Fruit fly (Drosophila melanogaster) whole organism: ENCODE data around the gene nSyb.

Experiments used
- CG8478 ChIP-seq: fragments of >200 bp; optimal IDR thresholded peaks from 2 replicates; lab custom pipeline; 2018; ENCODE audit warnings: inconsistent platforms
- Dll ChIP-seq: fragments of >200 bp; optimal IDR thresholded peaks from 2 replicates; lab custom pipeline; 2017
- EcR ChIP-seq, 2 experiments: fragments of >200 bp; optimal IDR thresholded peaks; 2 replicates each; lab custom pipeline; 2017; ENCODE audit warnings: missing biosample characterization in 2 of 2, missing genetic modification characterization in 2 of 2, missing genetic modification reagents in 2 of 2
- pan ChIP-seq: fragments of >200 bp; optimal IDR thresholded peaks from 2 replicates; lab custom pipeline; 2017
- psq ChIP-seq: fragments of >200 bp; optimal IDR thresholded peaks from 2 replicates; lab custom pipeline; 2017
- usp ChIP-seq: fragments of >200 bp; optimal IDR thresholded peaks from 2 replicates; lab custom pipeline; 2017; ENCODE audit warnings: missing biosample characterization, missing genetic modification characterization, mixed read lengths

The nSyb gene

DNA sequence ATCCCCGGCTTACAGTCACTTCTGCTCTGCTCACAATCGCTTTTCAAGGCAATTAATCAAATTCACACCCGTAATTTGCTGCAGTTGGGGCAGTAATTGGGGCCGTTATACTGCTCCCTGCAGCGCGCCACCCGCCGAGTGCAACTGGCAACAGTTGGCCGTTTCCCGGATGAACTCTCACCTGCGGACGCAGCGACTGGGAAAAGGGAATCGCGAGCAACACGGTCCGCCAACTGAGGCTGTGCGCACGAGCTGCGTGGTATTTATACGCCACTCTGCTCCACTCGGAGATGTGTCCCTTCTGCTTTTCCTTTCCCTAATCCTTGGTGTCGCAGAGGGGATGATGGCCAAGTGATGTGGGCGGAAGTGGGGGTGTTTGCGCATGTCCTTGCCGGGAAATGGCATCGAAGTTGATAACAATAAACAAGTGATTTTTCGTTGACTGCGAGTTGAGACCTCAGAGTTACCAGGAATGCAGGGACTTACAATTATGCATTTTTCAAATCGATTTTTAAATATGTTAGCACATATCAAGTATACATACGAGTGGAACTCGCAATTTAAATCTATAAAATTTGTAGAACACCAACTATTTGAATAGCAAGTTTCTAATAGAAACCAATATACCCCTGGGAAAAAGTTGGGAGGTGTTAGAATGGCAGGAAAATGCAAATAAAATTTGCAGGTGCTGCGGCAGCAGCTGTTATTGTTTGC, 8.3 kb downstream of the nSyb start, which contains the start of gene GC:
Gene GC (minus strand): TSS at position 238 of the 714 bp plus-strand sequence.
- TF ChIP-seq psq (lab: Kevin White, UChicago) = no peak
- no peak for TF ChIP-seq usp
- no peak for TF ChIP-seq Dll
- no peak for TF ChIP-seq EcR (GFP tag; optimal IDR thresholded peaks at IDR 0.05; lab: Kevin White, UChicago)
- TF ChIP-seq CG8478 = no peak

DNA sequence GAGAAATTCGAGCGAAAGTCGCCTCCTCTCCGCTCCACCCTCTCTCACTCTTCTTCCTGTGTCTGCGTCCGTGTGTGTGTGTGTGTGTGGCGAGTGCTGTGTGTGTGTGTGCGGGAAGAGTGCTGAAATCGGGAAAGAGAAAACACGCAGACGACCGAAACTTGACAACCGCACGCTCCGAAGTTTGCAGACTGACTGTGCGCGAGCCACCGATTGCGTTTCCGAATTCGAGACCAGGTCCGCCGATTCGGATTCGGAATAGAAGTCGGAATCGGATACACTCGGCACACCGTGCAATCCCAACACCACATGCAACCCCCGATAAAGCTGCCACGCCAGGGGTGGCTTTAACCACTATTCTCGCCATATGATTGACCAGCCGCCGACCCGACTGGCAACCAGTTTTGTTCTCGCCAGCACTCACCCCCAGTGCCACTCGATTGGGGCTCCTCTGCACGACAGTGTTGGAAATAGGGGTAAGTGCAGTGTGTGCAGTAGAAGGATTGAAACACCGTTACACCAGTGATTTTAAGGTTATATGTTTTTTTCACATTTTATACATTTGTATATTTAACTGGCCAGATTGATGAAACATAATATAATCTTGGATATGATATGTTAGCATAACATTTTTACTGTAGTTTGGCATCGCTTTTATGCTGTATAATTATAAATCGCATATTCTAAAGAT, 9.2 kb downstream of the nSyb start, which contains the start of gene CG13928:
Gene CG13928 (minus strand): TSS at position 202 of the 691 bp plus-strand sequence.
- no peak for TF ChIP-seq usp
- TF ChIP-seq psq (lab: Kevin White, UChicago) = no peak
- TF ChIP-seq CG8478 = no peak
- TF ChIP-seq pan (lab: Kevin White, UChicago) = no peak
- TF ChIP-seq Dll = no peak

DNA sequence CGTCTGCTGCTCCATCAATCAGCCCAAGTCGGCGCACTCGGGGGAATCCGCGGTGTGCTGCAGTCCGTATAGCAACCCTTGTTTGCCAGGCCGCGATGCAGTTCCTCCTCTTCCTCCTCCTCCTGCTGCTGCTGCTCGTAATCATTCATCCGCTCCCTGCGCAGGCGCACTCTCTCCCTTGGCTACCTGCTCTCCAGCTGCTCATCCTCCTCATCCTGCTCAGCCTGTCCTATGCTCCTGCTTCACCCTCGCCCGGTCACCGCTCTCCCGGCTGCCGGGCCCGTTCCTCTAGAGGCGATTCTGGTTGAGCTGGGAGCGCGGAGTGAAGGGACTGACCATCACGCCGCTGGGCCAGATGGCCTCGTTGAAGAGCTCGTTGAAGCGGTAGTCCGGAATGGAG, 10.6 kb downstream of the nSyb start:
- TF ChIP-seq pan (lab: Kevin White, UChicago) (no peak), usp (no peak), EcR (GFP tag; optimal IDR thresholded peaks at IDR 0.05; lab: Kevin White, UChicago) (no peak), CG8478 (no peak), Dll (no peak), psq (lab: Kevin White, UChicago) (no peak)

DNA sequence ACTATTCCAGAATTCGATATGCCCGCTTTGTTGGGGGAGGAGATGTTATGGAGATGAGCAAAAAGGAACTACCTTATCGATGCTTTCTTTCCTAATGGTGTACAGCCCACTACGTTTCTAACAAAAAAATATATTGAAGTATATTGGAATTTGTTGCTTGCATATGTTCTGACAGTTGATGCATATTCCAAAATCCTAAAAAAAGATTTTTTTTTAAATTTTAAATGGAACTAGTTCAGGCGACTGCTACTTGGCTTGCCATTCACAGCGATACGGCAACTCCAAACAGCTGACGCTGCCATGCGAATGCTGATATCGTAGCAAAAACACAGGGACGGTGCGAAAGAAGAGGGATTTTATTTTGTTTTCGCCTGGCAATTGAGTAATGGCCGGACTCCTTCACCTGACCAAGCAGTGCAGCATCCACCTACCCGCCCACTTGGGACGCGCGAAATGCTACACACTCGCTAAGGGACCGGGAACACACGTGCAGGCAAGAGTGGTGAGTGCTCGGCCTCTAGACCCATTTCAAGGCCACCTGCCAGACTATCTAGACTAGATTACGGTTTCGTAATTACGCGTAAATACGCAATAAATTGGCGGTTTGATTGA, 19.3 kb downstream of the nSyb start, which contains the start of the genes CG13926, ABCB7 and CG33230:
Gene CG13926 (minus strand): TSS at position 43 of the 612 bp plus-strand sequence.
Gene ABCB7 (plus strand): TSS at position 299 of the 612 bp plus-strand sequence.
Gene CG33230 (plus strand): TSS at position 299 of the 612 bp plus-strand sequence.
- TF ChIP-seq pan (lab: Kevin White, UChicago) (no peak), psq (lab: Kevin White, UChicago) (no peak), CG8478 (no peak), usp (no peak), Dll (no peak), EcR (GFP tag; optimal IDR thresholded peaks at IDR 0.05; lab: Kevin White, UChicago) (no peak)

DNA sequence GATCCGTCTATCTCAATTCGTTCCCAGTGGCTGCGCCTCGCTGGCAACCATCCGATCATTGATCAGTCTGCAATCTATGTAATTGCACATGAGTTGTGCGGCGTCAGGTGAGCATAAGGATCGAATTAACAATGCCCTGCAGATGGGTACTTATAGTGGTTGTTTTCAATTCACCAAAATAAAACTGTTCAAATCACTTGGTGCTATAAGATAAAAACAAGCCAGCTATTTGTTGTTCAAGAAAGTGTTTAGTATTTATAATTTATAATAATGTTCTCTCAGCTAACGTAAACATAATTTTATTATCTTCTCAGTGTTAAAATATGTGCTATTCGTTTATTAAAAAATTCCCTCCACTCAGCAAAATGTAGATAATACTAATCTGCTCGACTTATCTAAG, 21.9 kb downstream of the nSyb start, which contains the start of gene CG12105:
Gene CG12105 (minus strand): TSS at position 101 of the 400 bp plus-strand sequence.
- no peak for TF ChIP-seq EcR (GFP tag; optimal IDR thresholded peaks at IDR 0.05; lab: Kevin White, UChicago)
- TF ChIP-seq pan (lab: Kevin White, UChicago) = no peak
- TF ChIP-seq Dll = no peak
- TF ChIP-seq psq (lab: Kevin White, UChicago) = no peak
- no peak for TF ChIP-seq CG8478
- no peak for TF ChIP-seq usp

DNA sequence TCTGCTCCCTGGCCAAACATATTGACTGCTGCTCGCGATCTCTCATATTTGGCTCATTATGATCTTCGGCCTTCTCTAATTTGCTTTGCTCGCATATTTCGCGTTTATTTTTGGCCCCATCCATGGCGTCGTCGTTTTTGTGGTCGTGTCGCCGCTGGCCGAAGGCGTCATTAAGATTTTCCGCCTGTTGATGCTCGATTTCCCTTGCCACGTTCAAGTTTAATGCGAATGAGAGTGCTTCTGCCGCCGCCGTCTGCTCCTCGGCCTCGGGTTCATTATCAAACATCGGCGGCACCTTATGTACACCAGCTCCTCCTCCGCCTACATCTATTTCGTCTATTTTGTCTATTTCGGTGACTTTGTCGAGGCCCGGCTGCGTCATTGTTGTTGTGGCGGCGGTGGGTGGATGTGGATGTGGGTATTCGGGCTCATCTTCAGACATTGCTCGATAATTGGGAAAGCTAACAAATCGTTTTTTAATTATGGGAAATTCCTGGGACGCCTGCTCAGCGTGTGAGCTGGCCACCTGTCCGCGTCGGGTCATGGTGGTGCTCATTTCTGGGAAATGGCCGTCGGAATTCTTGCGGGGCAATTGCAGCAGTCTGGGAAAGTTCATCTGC, 23.0 kb downstream of the nSyb start:
- TF ChIP-seq CG8478 (no peak), EcR (GFP tag; optimal IDR thresholded peaks at IDR 0.05; lab: Kevin White, UChicago) (no peak), usp (no peak), Dll (no peak)

DNA sequence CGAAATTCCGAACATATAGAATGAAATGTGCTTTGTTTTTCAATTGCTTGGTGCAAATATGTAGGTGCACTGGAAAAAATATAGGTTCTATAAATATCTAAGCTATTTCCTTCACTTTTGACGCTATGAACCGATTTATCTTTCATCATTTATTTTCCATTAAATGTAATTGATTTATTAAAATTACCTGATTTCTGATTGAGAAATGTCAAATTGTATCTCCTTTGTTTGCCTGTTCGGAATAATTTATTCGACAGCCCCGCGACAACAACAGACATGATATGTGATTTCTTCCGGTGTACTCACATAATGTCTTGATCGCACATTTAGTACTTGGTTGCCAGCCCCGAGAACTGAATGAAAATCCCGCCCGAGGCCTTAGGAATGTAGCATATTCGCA, 27.9 kb downstream of the nSyb start:
- TF ChIP-seq EcR (GFP tag; optimal IDR thresholded peaks at IDR 0.05; lab: Kevin White, UChicago) = no peak
- no peak for TF ChIP-seq pan (lab: Kevin White, UChicago)
- TF ChIP-seq Dll = no peak

DNA sequence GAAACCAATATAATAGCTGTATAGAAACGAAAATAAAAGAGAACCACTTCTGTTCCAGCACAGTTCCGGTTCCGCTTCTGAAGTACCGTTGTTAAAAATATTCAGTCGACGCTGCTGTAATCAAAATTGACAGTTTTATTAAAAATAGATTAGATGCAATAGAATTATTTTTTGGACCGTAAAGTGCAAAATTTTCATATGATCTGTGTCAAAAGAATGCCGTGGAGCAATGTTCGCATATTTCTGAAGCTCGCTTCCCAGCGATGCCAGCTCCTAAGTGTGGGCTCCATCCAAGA, 34.8 kb downstream of the nSyb start, which contains the start of the genes CG18170 and CG33791:
Gene CG18170 (plus strand): TSS at position 122 of the 296 bp plus-strand sequence.
Gene CG33791 (plus strand): TSS at position 122 of the 296 bp plus-strand sequence.
- no peak for TF ChIP-seq psq (lab: Kevin White, UChicago)
- TF ChIP-seq CG8478 = no peak
- no peak for TF ChIP-seq pan (lab: Kevin White, UChicago)
- no peak for TF ChIP-seq usp
- TF ChIP-seq Dll = no peak
- no peak for TF ChIP-seq EcR (GFP tag; optimal IDR thresholded peaks at IDR 0.05; lab: Kevin White, UChicago)

DNA sequence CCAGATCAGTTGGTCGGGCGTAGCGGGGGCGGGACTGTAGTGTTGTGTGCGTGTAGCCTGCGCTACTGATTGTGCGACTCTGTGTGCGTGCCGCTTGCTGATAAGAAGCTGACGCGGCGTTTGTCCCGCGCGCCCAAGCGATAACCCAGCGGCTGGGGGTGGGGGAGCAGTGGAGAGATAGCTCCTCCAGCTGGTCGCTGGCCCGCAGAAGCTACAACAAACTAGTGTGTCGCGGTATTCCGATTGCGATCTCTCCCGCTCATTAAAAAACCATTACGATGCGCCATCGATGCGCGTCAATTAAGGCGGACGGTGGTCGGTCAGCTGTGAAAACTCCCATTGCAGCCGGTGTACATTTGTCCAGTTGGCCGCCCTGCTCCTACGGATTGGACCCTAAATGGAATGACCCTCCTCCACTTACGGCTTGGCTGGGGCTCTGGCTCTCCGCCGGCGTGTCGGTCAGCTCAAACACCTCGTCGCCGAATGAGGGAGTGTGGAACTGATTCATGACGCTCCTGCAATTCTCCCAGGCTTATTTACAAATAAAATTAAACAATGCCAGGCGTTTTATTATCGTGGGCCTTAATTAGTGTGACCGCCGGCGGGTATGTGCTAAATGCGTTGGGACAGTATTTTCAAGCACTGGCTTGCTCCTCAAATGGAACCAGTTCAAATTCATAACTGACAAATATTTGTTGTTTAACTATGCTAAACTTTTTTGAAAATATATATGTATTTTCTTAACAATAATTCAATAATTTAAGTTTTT, 35.3 kb downstream of the nSyb start, which contains the start of gene CG12104:
Gene CG12104 (minus strand): TSS at position 611 of the 769 bp plus-strand sequence.
- no peak for TF ChIP-seq pan (lab: Kevin White, UChicago)
- no peak for TF ChIP-seq Dll
- TF ChIP-seq EcR (GFP tag; optimal IDR thresholded peaks at IDR 0.05; lab: Kevin White, UChicago) = no peak
- no peak for TF ChIP-seq usp
- TF ChIP-seq CG8478 = no peak
- no peak for TF ChIP-seq psq (lab: Kevin White, UChicago)

DNA sequence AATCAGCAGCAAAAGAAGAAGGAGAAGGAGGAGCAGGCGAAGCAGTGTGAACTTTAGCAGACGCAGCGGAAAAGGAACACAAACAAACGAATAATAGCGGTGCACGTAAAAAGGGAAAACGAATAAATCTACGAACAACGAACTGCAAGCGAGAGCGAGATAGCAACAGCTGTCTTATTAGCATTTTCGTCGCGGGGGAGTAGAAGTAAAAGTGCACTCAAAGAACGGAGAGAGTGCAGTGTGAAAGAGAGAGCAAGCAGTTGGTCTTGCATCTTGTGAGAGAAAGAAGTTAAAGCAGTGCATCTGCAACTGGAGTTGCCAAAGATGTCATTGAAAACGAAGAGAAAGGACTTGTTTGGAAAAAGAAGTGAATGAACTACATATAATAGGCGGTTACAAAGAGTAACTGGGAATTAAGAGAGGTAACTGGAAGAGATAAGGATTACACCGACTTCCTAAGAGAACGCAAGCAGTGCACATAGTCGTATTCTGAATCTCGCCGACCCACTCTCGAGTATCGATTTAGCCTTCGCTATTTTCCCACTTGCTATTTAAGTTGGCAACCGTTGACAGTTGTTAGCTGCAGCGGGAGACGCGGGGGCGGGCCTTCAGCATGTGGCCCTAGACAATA, 44.6 kb downstream of the nSyb start:
- TF ChIP-seq pan (lab: Kevin White, UChicago) (no peak), Dll (no peak), CG8478 (no peak), psq (lab: Kevin White, UChicago) (no peak), usp (no peak), EcR (GFP tag; optimal IDR thresholded peaks at IDR 0.05; lab: Kevin White, UChicago) (no peak)
